Fruit fly (Drosophila melanogaster): ENCODE measurements around the gene Naa60.
A peak's percentile ranks its signal among the peaks of the same experiment; 100 is the strongest.

Naa60 gene

dm6 chr3L:9718929-9719328, 7.8 kb upstream of the Naa60 start, which contains the start of the genes CG18178 and CG14174 (continued):
- TF ChIP-seq CG12659 (GFP tag; optimal IDR thresholded peaks at IDR 0.05): peak; percentile 77
- peak; percentile 56; the same call in 1 of the 2 replicates for TF ChIP-seq wor (GFP tag; IDR thresholded peaks at IDR 0.05)
- TF ChIP-seq CG10321 (GFP tag; IDR thresholded peaks at IDR 0.05): no peak
- peak; percentile 36 for TF ChIP-seq CG9215 (GFP tag; IDR thresholded peaks at IDR 0.05)
- TF ChIP-seq seq (GFP tag; IDR thresholded peaks at IDR 0.05): 0 out of 2 replicates have a peak, but pooled peaks have one; percentile 20
- TF ChIP-seq z (GFP tag; IDR thresholded peaks at IDR 0.05): no peak
- TF ChIP-seq chn (GFP tag; optimal IDR thresholded peaks at IDR 0.05): no peak
- peak; percentile 72 for TF ChIP-seq CG30020 (tag; optimal IDR thresholded peaks at IDR 0.05)
- peak; percentile 38 for TF ChIP-seq CG8281 (tag; optimal IDR thresholded peaks at IDR 0.05)
- TF ChIP-seq CG13123 (GFP tag; optimal IDR thresholded peaks at IDR 0.05): peak; percentile 42
- peak; percentile 58 for TF ChIP-seq sisA (GFP tag; IDR thresholded peaks at IDR 0.05)
- no peak for TF ChIP-seq ERR (GFP tag; optimal IDR thresholded peaks at IDR 0.05)
- peak; percentile 55 for TF ChIP-seq CG2116 (GFP tag; optimal IDR thresholded peaks at IDR 0.05)
- peak; percentile 25 for TF ChIP-seq Hsf (GFP tag; optimal IDR thresholded peaks at IDR 0.05)
- TF ChIP-seq ac (GFP tag; optimal IDR thresholded peaks at IDR 0.05): peak; percentile 5
- TF ChIP-seq NC2β (GFP tag; optimal IDR thresholded peaks at IDR 0.05): no peak
- TF ChIP-seq H15 (GFP tag; IDR thresholded peaks at IDR 0.05): peak; percentile 29; the same call in 1 of the 3 replicates
- TF ChIP-seq NK7.1 (GFP tag; optimal IDR thresholded peaks at IDR 0.05): no peak
- peak; percentile 78 for TF ChIP-seq PHDP (tag; optimal IDR thresholded peaks at IDR 0.05)
- TF ChIP-seq slbo (GFP tag; IDR thresholded peaks at IDR 0.05): peak; percentile 83
- no peak for TF ChIP-seq Asciz (GFP tag; optimal IDR thresholded peaks at IDR 0.05)
- peak; percentile 45; the same call in 2 of the 3 replicates for TF ChIP-seq CG16813 (GFP tag; IDR thresholded peaks at IDR 0.05; ENCODE audit: partially characterized antibody)
- TF ChIP-seq pb (GFP tag; optimal IDR thresholded peaks at IDR 0.05): no peak
- no peak for TF ChIP-seq Awh (GFP tag; IDR thresholded peaks at IDR 0.05)
- TF ChIP-seq CG42726 (GFP tag; IDR thresholded peaks at IDR 0.05; ENCODE audit: partially characterized antibody): no peak
- no peak for TF ChIP-seq Deaf1 (tag; optimal IDR thresholded peaks at IDR 0.05)
- 0 out of 2 replicates have a peak, but pooled peaks have one; percentile 22 for TF ChIP-seq CG2129 (GFP tag; IDR thresholded peaks at IDR 0.05; ENCODE audit: partially characterized antibody)
- TF ChIP-seq aop (GFP tag; IDR thresholded peaks at IDR 0.05): no peak
- TF ChIP-seq D19B (GFP tag; optimal IDR thresholded peaks at IDR 0.05): no peak
- TF ChIP-seq tio (GFP tag; optimal IDR thresholded peaks at IDR 0.05): no peak
- TF ChIP-seq Rfx (GFP tag; IDR thresholded peaks at IDR 0.05): peak; percentile 85
- TF ChIP-seq MBD-R2 (GFP tag; IDR thresholded peaks at IDR 0.05): peak; percentile 88
- no peak for TF ChIP-seq sc (optimal IDR thresholded peaks at IDR 0.05)
- peak; percentile 35 for TF ChIP-seq sc (GFP tag; optimal IDR thresholded peaks at IDR 0.05)
- TF ChIP-seq Oli (tag; optimal IDR thresholded peaks at IDR 0.05): peak; percentile 68
- peak; percentile 77 for TF ChIP-seq phol (tag; optimal IDR thresholded peaks at IDR 0.05)
- no peak for TF ChIP-seq cad (GFP tag; optimal IDR thresholded peaks at IDR 0.05)
- peak; percentile 47 for TF ChIP-seq Dek (tag; optimal IDR thresholded peaks at IDR 0.05)
- peak; percentile 26 for TF ChIP-seq CG12219 (GFP tag; optimal IDR thresholded peaks at IDR 0.05)
- peak; percentile 14; the same call in 1 of the 2 replicates for TF ChIP-seq CG31224 (GFP tag; IDR thresholded peaks at IDR 0.05)
- peak; percentile 49 for TF ChIP-seq kah (GFP tag; optimal IDR thresholded peaks at IDR 0.05)
- TF ChIP-seq Hmr (GFP tag; optimal IDR thresholded peaks at IDR 0.05): no peak
- TF ChIP-seq CG17612 (GFP tag; IDR thresholded peaks at IDR 0.05): no peak
- no peak for TF ChIP-seq dmrt99B (tag; optimal IDR thresholded peaks at IDR 0.05)
- no peak for TF ChIP-seq HLH4C (GFP tag; IDR thresholded peaks at IDR 0.05; ENCODE audit: partially characterized antibody)
- TF ChIP-seq Aef1 (GFP tag; IDR thresholded peaks at IDR 0.05): peak; percentile 65
- no peak for TF ChIP-seq da (GFP tag; optimal IDR thresholded peaks at IDR 0.05)
- TF ChIP-seq chm (GFP tag; IDR thresholded peaks at IDR 0.05): no peak
- TF ChIP-seq slou (GFP tag; optimal IDR thresholded peaks at IDR 0.05): no peak
- no peak for TF ChIP-seq toy (GFP tag; IDR thresholded peaks at IDR 0.05)
- no peak for TF ChIP-seq wdn (GFP tag; IDR thresholded peaks at IDR 0.05)
- no peak for TF ChIP-seq CG32772 (GFP tag; IDR thresholded peaks at IDR 0.05)
